Worm (Caenorhabditis elegans) whole organism, early embryonic: ENCODE measurements around the gene Y4C6B.4.

Experiments
- B0310.2 ChIP-seq: sonication (generic microtip); optimal IDR thresholded peaks from 2 replicates; lab custom pipeline; 2016; ENCODE audit warnings: mild to moderate bottlenecking, missing genetic modification characterization, missing compliant biosample characterization
- F13C5.2 ChIP-seq: sonication (generic microtip); optimal IDR thresholded peaks from 2 replicates; lab custom pipeline; 2017; ENCODE audit warnings: mild to moderate bottlenecking, missing genetic modification characterization, inconsistent platforms, missing compliant biosample characterization
- aly-1 ChIP-seq: sonication (generic microtip); optimal IDR thresholded peaks from 2 replicates; lab custom pipeline; 2016; ENCODE audit warnings: missing genetic modification characterization, missing compliant biosample characterization
- ama-1 ChIP-seq: fragments of 150-350 bp; optimal IDR thresholded peaks from 2 replicates; lab custom pipeline; 2014
- ceh-13 ChIP-seq: fragments of 200-800 bp; sonication (Bioruptor generic); optimal IDR thresholded peaks from 2 replicates; lab custom pipeline; 2018; ENCODE audit warnings: mild to moderate bottlenecking, missing genetic modification characterization, missing compliant biosample characterization
- ceh-36 ChIP-seq: sonication (generic microtip); optimal IDR thresholded peaks from 2 replicates; lab custom pipeline; 2016; ENCODE audit warnings: missing genetic modification characterization, inconsistent platforms, missing compliant biosample characterization
- ets-7 ChIP-seq: sonication (generic microtip); optimal IDR thresholded peaks from 2 replicates; lab custom pipeline; 2016; ENCODE audit warnings: missing genotype, missing genetic modification characterization, missing compliant biosample characterization
- flt-1 ChIP-seq: fragments of 200-800 bp; sonication (Bioruptor generic); IDR thresholded peaks from 2 replicates; pipeline ENCODE4 v1.3.6; 2022; ENCODE audit warnings: missing genetic modification characterization, missing compliant biosample characterization
- hmbx-1 ChIP-seq: sonication (generic microtip); optimal IDR thresholded peaks from 2 replicates; lab custom pipeline; 2016; ENCODE audit warnings: mild to moderate bottlenecking, missing genetic modification characterization, missing compliant biosample characterization
- hmg-4 ChIP-seq: fragments of 200-800 bp; sonication (Bioruptor generic); optimal IDR thresholded peaks from 2 replicates; lab custom pipeline; 2018; ENCODE audit warnings: mild to moderate bottlenecking, missing genetic modification characterization, missing compliant biosample characterization
- hnd-1 ChIP-seq: sonication (generic microtip); optimal IDR thresholded peaks from 2 replicates; lab custom pipeline; 2016; ENCODE audit warnings: missing genetic modification characterization, missing compliant biosample characterization
- pes-1 ChIP-seq: fragments of 200-800 bp; sonication (Bioruptor generic); IDR thresholded peaks from 2 replicates; pipeline ENCODE4 v1.3.6; 2022; ENCODE audit warnings: missing genetic modification reagents, missing genetic modification characterization, missing compliant biosample characterization
- scrt-1 ChIP-seq: fragments of 200-800 bp; sonication (Bioruptor generic); IDR thresholded peaks from 2 replicates; pipeline ENCODE4 v1.3.6; 2022; ENCODE audit warnings: missing genetic modification characterization, missing compliant biosample characterization
- sea-1 ChIP-seq: fragments of 200-800 bp; sonication (Bioruptor generic); conservative IDR thresholded peaks from 2 replicates; pipeline ENCODE4 v1.3.6; 2022; ENCODE audit warnings: missing genetic modification characterization, missing compliant biosample characterization
- tbx-11 ChIP-seq: fragments of 200-800 bp; sonication (Bioruptor generic); IDR thresholded peaks from 2 replicates; pipeline ENCODE4 v1.3.6; 2022; ENCODE audit warnings: missing genetic modification characterization, missing compliant biosample characterization
- tbx-37 ChIP-seq: fragments of 200-800 bp; sonication (Bioruptor generic); conservative IDR thresholded peaks from 2 replicates; pipeline ENCODE4 v1.3.6; 2022; ENCODE audit warnings: missing genetic modification reagents, missing genetic modification characterization, missing compliant biosample characterization
- tra-4 ChIP-seq: sonication (generic microtip); optimal IDR thresholded peaks from 2 replicates; lab custom pipeline; 2017; ENCODE audit warnings: missing genetic modification characterization, missing compliant biosample characterization

Y4C6B.4 gene

ce11 chrIV:5367899-5368298 lies 41.7 kb downstream of the Y4C6B.4 start:
- no peak for TF ChIP-seq pes-1 (GFP tag; lab: Robert Waterston, UW)
- no peak for TF ChIP-seq B0310.2 (tag; lab: Kevin White, UChicago)
- no peak for TF ChIP-seq tra-4
- TF ChIP-seq tbx-11 = no peak
- TF ChIP-seq F13C5.2 = no peak
- no peak for TF ChIP-seq flt-1 (GFP tag; lab: Robert Waterston, UW)
- TF ChIP-seq sea-1 (GFP tag; lab: Robert Waterston, UW) = no peak
- TF ChIP-seq ama-1 (lab: Kevin White, UChicago) = no peak
- TF ChIP-seq hnd-1 (tag; lab: Kevin White, UChicago) = no peak
- no peak for TF ChIP-seq scrt-1 (GFP tag; lab: Robert Waterston, UW)
- no peak for TF ChIP-seq tbx-37
- no peak for TF ChIP-seq ets-7
- TF ChIP-seq ceh-36 = no peak
- TF ChIP-seq hmbx-1 (tag; lab: Kevin White, UChicago) = no peak
- TF ChIP-seq hmg-4 = no peak
- TF ChIP-seq aly-1 (tag; lab: Kevin White, UChicago) = no peak
- TF ChIP-seq ceh-13 (GFP tag; lab: Kevin White, UChicago) = no peak

ce11 chrIV:5368860-5369259 lies 42.6 kb downstream of the Y4C6B.4 start:
- TF ChIP-seq tbx-37 (no peak), aly-1 (tag; lab: Kevin White, UChicago) (peak; percentile 33)

- no peak for TF ChIP-seq scrt-1 (GFP tag; lab: Robert Waterston, UW)
- no peak for TF ChIP-seq aly-1 (tag; lab: Kevin White, UChicago)
- no peak for TF ChIP-seq hnd-1 (tag; lab: Kevin White, UChicago)
- no peak for TF ChIP-seq ceh-36
- no peak for TF ChIP-seq ama-1 (lab: Kevin White, UChicago)
- no peak for TF ChIP-seq F13C5.2
- TF ChIP-seq flt-1 (GFP tag; lab: Robert Waterston, UW) = no peak
- TF ChIP-seq tra-4 = no peak
Measured at ce11 chrIV:5369414-5369813, 43.2 kb downstream of the Y4C6B.4 start, which contains the start of gene F41H10.3. F41H10.3 (plus strand) TSS chrIV:5369801.

ce11 chrIV:5370914-5371313 lies 44.7 kb downstream of the Y4C6B.4 start:
- TF ChIP-seq flt-1 (GFP tag; lab: Robert Waterston, UW) = peak; percentile 52; the same call in 1 of the 2 replicates
- peak; percentile 56 for TF ChIP-seq ets-7
- 0 out of 2 replicates have a peak, but pooled peaks have one; percentile 45 for TF ChIP-seq tbx-11
- TF ChIP-seq F13C5.2 = peak; percentile 72
- TF ChIP-seq aly-1 (tag; lab: Kevin White, UChicago) = no peak
- no peak for TF ChIP-seq ceh-36
- no peak for TF ChIP-seq B0310.2 (tag; lab: Kevin White, UChicago)
- TF ChIP-seq tra-4 = no peak
- peak; percentile 25 for TF ChIP-seq hnd-1 (tag; lab: Kevin White, UChicago)
- TF ChIP-seq ceh-13 (GFP tag; lab: Kevin White, UChicago) = peak; percentile 39
- TF ChIP-seq hmbx-1 (tag; lab: Kevin White, UChicago) = peak; percentile 2
- TF ChIP-seq scrt-1 (GFP tag; lab: Robert Waterston, UW) = 0 out of 2 replicates have a peak, but pooled peaks have one; percentile 33
- TF ChIP-seq hmg-4 = peak; percentile 9
- TF ChIP-seq ama-1 (lab: Kevin White, UChicago) = no peak
- peak; percentile 53; the same call in 1 of the 2 replicates for TF ChIP-seq sea-1 (GFP tag; lab: Robert Waterston, UW)
- 0 out of 2 replicates have a peak, but pooled peaks have one; percentile 32 for TF ChIP-seq tbx-37
- TF ChIP-seq pes-1 (GFP tag; lab: Robert Waterston, UW) = peak; percentile 81

- TF ChIP-seq pes-1 (GFP tag; lab: Robert Waterston, UW) (no peak), ceh-36 (no peak), ama-1 (lab: Kevin White, UChicago) (no peak), ceh-13 (GFP tag; lab: Kevin White, UChicago) (no peak), hmbx-1 (tag; lab: Kevin White, UChicago) (no peak), hmg-4 (no peak), tra-4 (no peak), flt-1 (GFP tag; lab: Robert Waterston, UW) (no peak)
Measured at ce11 chrIV:5374321-5374720, 48.1 kb downstream of the Y4C6B.4 start.

ce11 chrIV:5374946-5375345 lies 48.7 kb downstream of the Y4C6B.4 start:
- TF ChIP-seq hmbx-1 (tag; lab: Kevin White, UChicago) = no peak
- no peak for TF ChIP-seq hnd-1 (tag; lab: Kevin White, UChicago)

ce11 chrIV:5377062-5377461 lies 50.8 kb downstream of the Y4C6B.4 start, which contains the start of gene elo-5:
elo-5 (minus strand) TSS chrIV:5377117.
- TF ChIP-seq hmbx-1 (tag; lab: Kevin White, UChicago) (no peak), flt-1 (GFP tag; lab: Robert Waterston, UW) (no peak), ets-7 (no peak)
